Worm (Caenorhabditis elegans): ENCODE measurements around the gene F42A10.6.

The F42A10.6 gene

ce11 chrIII:6183118-6183517, 6.5 kb upstream of the F42A10.6 start, which contains the start of gene nas-28:
nas-28 (minus strand) TSS chrIII:6183218.
- no peak for TF ChIP-seq lin-13 (tag; optimal IDR thresholded peaks at IDR 0.05)
- TF ChIP-seq drap-1 (GFP tag; optimal IDR thresholded peaks at IDR 0.05) = no peak
- no peak for TF ChIP-seq tbx-8 (GFP tag; optimal IDR thresholded peaks at IDR 0.05)
- no peak for TF ChIP-seq ceh-43 (GFP tag; optimal IDR thresholded peaks at IDR 0.05)
- no peak for TF ChIP-seq elt-1 (tag; optimal IDR thresholded peaks at IDR 0.05; ENCODE audit: borderline replicate concordance, insufficient read depth)
- no peak for TF ChIP-seq elt-3 (tag; optimal IDR thresholded peaks at IDR 0.05)
- TF ChIP-seq ces-1 (GFP tag; optimal IDR thresholded peaks at IDR 0.05) = no peak
- TF ChIP-seq bed-3 (GFP tag; optimal IDR thresholded peaks at IDR 0.05) = no peak
- TF ChIP-seq M03D4.4 (tag; optimal IDR thresholded peaks at IDR 0.05) = no peak
- no peak for TF ChIP-seq hlh-1 (tag; optimal IDR thresholded peaks at IDR 0.05)
- TF ChIP-seq nhr-12 (tag; optimal IDR thresholded peaks at IDR 0.05) = no peak
- TF ChIP-seq unc-62 (GFP tag; optimal IDR thresholded peaks at IDR 0.05) = no peak
- TF ChIP-seq mls-2 (tag; optimal IDR thresholded peaks at IDR 0.05) = no peak
- TF ChIP-seq ztf-11 (tag; optimal IDR thresholded peaks at IDR 0.05) = no peak
- TF ChIP-seq pha-4 (tag; optimal IDR thresholded peaks at IDR 0.05) = no peak
- TF ChIP-seq ham-2 (GFP tag; optimal IDR thresholded peaks at IDR 0.05) = no peak
- TF ChIP-seq lsy-2 (tag; optimal IDR thresholded peaks at IDR 0.05) = no peak
- TF ChIP-seq unc-120 (tag; optimal IDR thresholded peaks at IDR 0.05; ENCODE audit: poor library complexity, severe bottlenecking) = no peak

- TF ChIP-seq unc-39 (tag; optimal IDR thresholded peaks at IDR 0.05) = no peak
- TF ChIP-seq drap-1 (GFP tag; optimal IDR thresholded peaks at IDR 0.05) = no peak
- no peak for TF ChIP-seq tbx-8 (GFP tag; optimal IDR thresholded peaks at IDR 0.05)
- no peak for TF ChIP-seq flh-1 (GFP tag; optimal IDR thresholded peaks at IDR 0.05)
- TF ChIP-seq elt-3 (tag; optimal IDR thresholded peaks at IDR 0.05) = no peak
- TF ChIP-seq mep-1 (tag; optimal IDR thresholded peaks at IDR 0.05) = no peak
These were observed 3.6 kb upstream of the F42A10.6 start for ce11 chrIII:6180294-6180693.

- no peak for TF ChIP-seq hlh-1 (tag; optimal IDR thresholded peaks at IDR 0.05)
- no peak for TF ChIP-seq ceh-83 (GFP tag; optimal IDR thresholded peaks at IDR 0.05)
- TF ChIP-seq elt-1 (tag; optimal IDR thresholded peaks at IDR 0.05; ENCODE audit: borderline replicate concordance, insufficient read depth) = no peak
- TF ChIP-seq unc-39 (tag; optimal IDR thresholded peaks at IDR 0.05) = no peak
- TF ChIP-seq nhr-237 (tag; optimal IDR thresholded peaks at IDR 0.05) = no peak
- no peak for TF ChIP-seq ces-1 (GFP tag; optimal IDR thresholded peaks at IDR 0.05)
- no peak for TF ChIP-seq nhr-76 (tag; optimal IDR thresholded peaks at IDR 0.05)
- TF ChIP-seq ztf-11 (tag; optimal IDR thresholded peaks at IDR 0.05) = no peak
These were observed 2.4 kb upstream of the F42A10.6 start for ce11 chrIII:6179062-6179461.

ce11 chrIII:6178586-6178985, 1.9 kb upstream of the F42A10.6 start, which contains the start of gene F42A10.7:
F42A10.7 (minus strand) TSS chrIII:6178686.
- TF ChIP-seq ham-2 (GFP tag; optimal IDR thresholded peaks at IDR 0.05) (no peak), blmp-1 (tag; optimal IDR thresholded peaks at IDR 0.05) (no peak), ceh-83 (GFP tag; optimal IDR thresholded peaks at IDR 0.05) (no peak), cnd-1 (tag; optimal IDR thresholded peaks at IDR 0.05) (no peak), lin-13 (tag; optimal IDR thresholded peaks at IDR 0.05) (no peak), ces-1 (GFP tag; optimal IDR thresholded peaks at IDR 0.05) (no peak), lsy-2 (tag; optimal IDR thresholded peaks at IDR 0.05) (no peak), ceh-43 (GFP tag; optimal IDR thresholded peaks at IDR 0.05) (no peak), mep-1 (tag; optimal IDR thresholded peaks at IDR 0.05) (no peak)

- TF ChIP-seq nhr-2 (tag; optimal IDR thresholded peaks at IDR 0.05) (no peak), nhr-76 (tag; optimal IDR thresholded peaks at IDR 0.05) (no peak), flh-1 (GFP tag; optimal IDR thresholded peaks at IDR 0.05) (no peak), snpc-4 (tag; optimal IDR thresholded peaks at IDR 0.05) (no peak), ceh-83 (GFP tag; optimal IDR thresholded peaks at IDR 0.05) (no peak), blmp-1 (tag; optimal IDR thresholded peaks at IDR 0.05) (no peak), ceh-39 (tag; optimal IDR thresholded peaks at IDR 0.05) (no peak), sem-2 (GFP tag; optimal IDR thresholded peaks at IDR 0.05) (no peak), elt-3 (tag; optimal IDR thresholded peaks at IDR 0.05) (no peak), elt-1 (tag; optimal IDR thresholded peaks at IDR 0.05; ENCODE audit: borderline replicate concordance, insufficient read depth) (no peak), ces-1 (GFP tag; optimal IDR thresholded peaks at IDR 0.05) (no peak), unc-39 (tag; optimal IDR thresholded peaks at IDR 0.05) (no peak)
These were observed 970 bp upstream of the F42A10.6 start for ce11 chrIII:6177631-6178030.

Data from whole organism, mixed stage, embryonic.